Fruit fly (Drosophila melanogaster): ENCODE data around the gene Vps16B.

Gene Vps16B

DNA sequence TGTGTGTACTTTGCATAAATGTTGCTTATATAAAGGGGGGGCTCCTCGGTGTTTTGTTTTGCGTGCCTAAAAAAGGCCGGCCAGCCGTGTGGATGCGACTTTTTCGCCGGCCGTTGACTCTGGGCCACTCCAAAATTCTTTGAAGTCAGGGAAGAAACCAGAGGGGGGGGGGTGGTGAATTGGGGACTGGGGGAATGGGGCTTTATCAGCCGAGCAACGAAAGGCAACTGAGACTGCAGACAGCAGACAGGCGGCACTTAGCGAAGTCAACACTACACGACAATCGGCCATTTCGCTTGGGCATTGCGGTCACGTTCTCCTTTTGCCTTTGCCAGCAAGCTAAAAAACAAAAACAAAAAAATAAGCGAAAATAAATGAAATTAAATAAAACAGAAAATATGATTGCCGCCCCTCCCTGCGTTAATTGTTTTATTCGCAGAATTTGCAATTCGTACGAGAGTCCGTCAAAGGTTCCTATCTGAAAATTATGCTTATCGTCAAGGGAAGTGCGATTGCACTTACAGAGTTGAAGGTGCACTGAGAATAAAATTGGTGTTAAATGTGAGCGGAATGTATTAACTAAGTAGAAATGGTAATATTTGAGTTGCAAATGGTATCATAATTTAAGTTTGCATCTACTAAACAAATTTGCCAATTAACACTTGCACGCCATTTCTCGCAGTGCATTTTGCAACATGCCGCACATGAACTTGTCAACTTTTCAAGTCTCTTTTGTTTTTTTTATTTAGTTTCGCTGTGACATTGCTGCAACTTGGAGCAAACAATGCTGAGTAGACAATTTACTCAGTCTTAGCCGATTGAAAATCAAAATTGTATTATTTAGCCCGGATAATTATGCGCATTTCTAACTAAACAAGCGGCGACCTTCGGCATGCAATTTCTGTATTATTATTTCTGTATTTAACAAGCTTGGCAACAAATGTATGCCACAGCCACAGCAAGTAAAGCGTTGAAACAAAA lies 29.9 kb downstream of the Vps16B start (continued):
- TF ChIP-seq hth (optimal IDR thresholded peaks at IDR 0.05) (no peak), ewg (GFP tag; optimal IDR thresholded peaks at IDR 0.05) (no peak), ato (GFP tag; IDR thresholded peaks at IDR 0.05; ENCODE audit: partially characterized antibody) (no peak), vfl (GFP tag; optimal IDR thresholded peaks at IDR 0.05) (no peak), unc-4 (GFP tag; IDR thresholded peaks at IDR 0.05; ENCODE audit: partially characterized antibody) (no peak), disco-r (GFP tag; optimal IDR thresholded peaks at IDR 0.05) (no peak), CG14441 (GFP tag; IDR thresholded peaks at IDR 0.05) (peak; percentile 56), CG12155 (GFP tag; optimal IDR thresholded peaks at IDR 0.05) (no peak), CG4854 (GFP tag; optimal IDR thresholded peaks at IDR 0.05) (peak; percentile 2), corto (GFP tag; optimal IDR thresholded peaks at IDR 0.05) (peak; percentile 46), Atf6 (GFP tag; IDR thresholded peaks at IDR 0.05) (peak; percentile 26; the same call in 1 of the 2 replicates), zen2 (GFP tag; IDR thresholded peaks at IDR 0.05; ENCODE audit: partially characterized antibody) (no peak), stc (GFP tag; IDR thresholded peaks at IDR 0.05) (no peak), CG4282 (GFP tag; optimal IDR thresholded peaks at IDR 0.05) (no peak), hkb (optimal IDR thresholded peaks at IDR 0.05) (no peak), hkb (GFP tag; IDR thresholded peaks at IDR 0.05) (peak; percentile 41; the same call in 1 of the 2 replicates), CG18476 (GFP tag; optimal IDR thresholded peaks at IDR 0.05) (no peak), crol (GFP tag; IDR thresholded peaks at IDR 0.05) (peak; percentile 57), CG1233 (GFP tag; optimal IDR thresholded peaks at IDR 0.05) (no peak), row (GFP tag; IDR thresholded peaks at IDR 0.05) (0 out of 3 replicates have a peak, but pooled peaks have one; percentile 31)

DNA sequence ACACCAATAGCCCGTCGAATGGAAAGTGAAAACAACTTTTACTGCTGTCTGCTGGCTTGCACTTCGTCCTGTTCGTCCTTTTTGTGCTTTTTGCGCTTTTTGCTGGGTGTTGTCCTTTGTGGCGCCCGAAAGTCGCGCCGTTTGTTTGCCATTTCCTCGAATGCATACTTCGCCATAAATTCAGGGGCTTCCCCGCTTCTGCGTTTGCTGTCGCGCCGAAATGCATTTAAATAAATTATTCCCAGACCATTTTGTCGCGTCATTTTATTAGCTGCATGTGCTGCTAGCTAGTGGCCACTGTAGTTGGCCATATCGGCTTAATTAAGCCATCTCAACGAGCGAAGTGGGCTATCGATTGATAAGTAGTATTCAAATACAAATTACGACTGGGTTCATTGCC lies 31.0 kb downstream of the Vps16B start:
- TF ChIP-seq H15 (GFP tag; IDR thresholded peaks at IDR 0.05) (0 out of 3 replicates have a peak, but pooled peaks have one; percentile 22), Med (GFP tag) (peak; percentile 13), CG4404 (GFP tag; IDR thresholded peaks at IDR 0.05) (0 out of 2 replicates have a peak, but pooled peaks have one; percentile 10), eyg (GFP tag; optimal IDR thresholded peaks at IDR 0.05) (no peak), Ssrp (tag; optimal IDR thresholded peaks at IDR 0.05) (no peak), slp2 (GFP tag; optimal IDR thresholded peaks at IDR 0.05) (no peak)

DNA sequence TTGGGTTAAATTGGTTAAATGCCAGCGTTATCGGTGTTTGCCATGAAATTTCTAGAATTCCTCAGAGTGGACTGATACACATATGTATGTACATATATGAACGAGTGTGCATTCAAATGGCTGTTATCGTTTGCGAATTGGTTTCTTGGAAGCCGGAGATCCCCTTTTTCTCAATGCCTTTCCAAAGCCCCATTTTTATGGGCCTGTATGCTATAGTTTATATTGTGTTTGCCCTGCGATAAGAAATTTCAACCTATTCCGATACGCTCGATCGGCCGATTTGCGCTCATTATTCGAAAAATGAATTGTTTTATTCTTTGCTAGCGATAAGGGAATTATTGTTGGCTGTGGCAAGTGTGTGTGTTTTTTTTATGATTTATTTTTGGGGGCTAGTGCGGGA lies 33.0 kb downstream of the Vps16B start:
- TF ChIP-seq pan (optimal IDR thresholded peaks at IDR 0.05), result no peak
- TF ChIP-seq pan (GFP tag; optimal IDR thresholded peaks at IDR 0.05 in 1 of 2, IDR thresholded peaks at IDR 0.05 in 1 of 2), result peak in 1 of 2 experiments; percentile 8
- peak; percentile 69 for TF ChIP-seq sens (GFP tag)
- TF ChIP-seq Fer3 (tag; optimal IDR thresholded peaks at IDR 0.05), result no peak
- TF ChIP-seq CG2678 (tag; optimal IDR thresholded peaks at IDR 0.05), result peak; percentile 35
- peak; percentile 79 for TF ChIP-seq sd (tag; optimal IDR thresholded peaks at IDR 0.05)
- TF ChIP-seq CG7745 (tag; optimal IDR thresholded peaks at IDR 0.05), result no peak
- TF ChIP-seq lab (GFP tag; optimal IDR thresholded peaks at IDR 0.05), result peak; percentile 13
- TF ChIP-seq Max (GFP tag; optimal IDR thresholded peaks at IDR 0.05), result no peak
- TF ChIP-seq sug (tag; optimal IDR thresholded peaks at IDR 0.05), result peak; percentile 9
- TF ChIP-seq CG34376 (GFP tag; optimal IDR thresholded peaks at IDR 0.05), result peak; percentile 53
- peak; percentile 39; the same call in 1 of the 2 replicates for TF ChIP-seq GATAe (GFP tag; conservative IDR thresholded peaks at IDR 0.05)
- peak; percentile 0 for TF ChIP-seq Med (GFP tag)
- no peak for TF ChIP-seq trem (tag; optimal IDR thresholded peaks at IDR 0.05)
- peak; percentile 86 for TF ChIP-seq exex (tag; optimal IDR thresholded peaks at IDR 0.05)
- peak; percentile 21 for TF ChIP-seq grn (GFP tag; optimal IDR thresholded peaks at IDR 0.05)

Data from whole organism, embryonic.